Worm (Caenorhabditis elegans) whole organism, early embryonic: ENCODE results near the gene F54H12.2.

Experiments
- F13C5.2 ChIP-seq: sonication (generic microtip); optimal IDR thresholded peaks from 2 replicates; lab custom pipeline; 2017; ENCODE audit warnings: mild to moderate bottlenecking, missing genetic modification characterization, inconsistent platforms, missing compliant biosample characterization
- aly-1 ChIP-seq: sonication (generic microtip); optimal IDR thresholded peaks from 2 replicates; lab custom pipeline; 2016; ENCODE audit warnings: missing genetic modification characterization, missing compliant biosample characterization
- ama-1 ChIP-seq: fragments of 150-350 bp; optimal IDR thresholded peaks from 2 replicates; lab custom pipeline; 2014
- ceh-13 ChIP-seq: fragments of 200-800 bp; sonication (Bioruptor generic); optimal IDR thresholded peaks from 2 replicates; lab custom pipeline; 2018; ENCODE audit warnings: mild to moderate bottlenecking, missing genetic modification characterization, missing compliant biosample characterization
- ets-7 ChIP-seq: sonication (generic microtip); optimal IDR thresholded peaks from 2 replicates; lab custom pipeline; 2016; ENCODE audit warnings: missing genotype, missing genetic modification characterization, missing compliant biosample characterization
- flt-1 ChIP-seq: fragments of 200-800 bp; sonication (Bioruptor generic); IDR thresholded peaks from 2 replicates; pipeline ENCODE4 v1.3.6; 2022; ENCODE audit warnings: missing genetic modification characterization, missing compliant biosample characterization
- hmbx-1 ChIP-seq: sonication (generic microtip); optimal IDR thresholded peaks from 2 replicates; lab custom pipeline; 2016; ENCODE audit warnings: mild to moderate bottlenecking, missing genetic modification characterization, missing compliant biosample characterization
- pes-1 ChIP-seq: fragments of 200-800 bp; sonication (Bioruptor generic); IDR thresholded peaks from 2 replicates; pipeline ENCODE4 v1.3.6; 2022; ENCODE audit warnings: missing genetic modification reagents, missing genetic modification characterization, missing compliant biosample characterization
- sea-1 ChIP-seq: fragments of 200-800 bp; sonication (Bioruptor generic); conservative IDR thresholded peaks from 2 replicates; pipeline ENCODE4 v1.3.6; 2022; ENCODE audit warnings: missing genetic modification characterization, missing compliant biosample characterization

- TF ChIP-seq ama-1 (lab: Kevin White, UChicago) (no peak), ets-7 (no peak), hmbx-1 (tag; lab: Kevin White, UChicago) (no peak), flt-1 (GFP tag; lab: Robert Waterston, UW) (no peak), F13C5.2 (tag; lab: Kevin White, UChicago) (no peak), aly-1 (tag; lab: Kevin White, UChicago) (no peak), ceh-13 (GFP tag; lab: Kevin White, UChicago) (no peak), sea-1 (GFP tag; lab: Robert Waterston, UW) (no peak), pes-1 (GFP tag; lab: Robert Waterston, UW) (no peak)
Measured at ce11 chrIII:7952077-7952765, 12.2 kb upstream of the F54H12.2 start, which contains the start of gene C29E4.15.
